Worm (Caenorhabditis elegans) whole organism, L2 larva: ENCODE measurements around the gene T19D12.2.

Experiments
- ZK546.5 ChIP-seq: sonication (generic microtip); optimal IDR thresholded peaks from 2 replicates; lab custom pipeline; 2017; ENCODE audit warnings: missing biosample characterization, missing genetic modification characterization
- aly-2 ChIP-seq: fragments of 150-350 bp; optimal IDR thresholded peaks from 2 replicates; lab custom pipeline; 2014; ENCODE audit warnings: missing biosample characterization, missing genetic modification characterization
- ama-1 ChIP-seq: fragments of 150-350 bp; optimal IDR thresholded peaks from 2 replicates; lab custom pipeline; 2018; ENCODE audit warnings: inconsistent platforms
- ceh-82 ChIP-seq: fragments of 150-350 bp; optimal IDR thresholded peaks from 2 replicates; lab custom pipeline; 2014; ENCODE audit warnings: missing biosample characterization, missing genetic modification characterization
- lin-39 ChIP-seq: fragments of 150-350 bp; optimal IDR thresholded peaks from 2 replicates; lab custom pipeline; 2014; ENCODE audit warnings: missing biosample characterization, missing genetic modification reagents, missing genetic modification characterization
- nhr-11 ChIP-seq: fragments of 150-350 bp; optimal IDR thresholded peaks from 2 replicates; lab custom pipeline; 2014; ENCODE audit warnings: missing biosample characterization, missing genetic modification characterization
- nhr-12 ChIP-seq: fragments of 150-350 bp; optimal IDR thresholded peaks from 2 replicates; lab custom pipeline; 2014; ENCODE audit warnings: missing biosample characterization, missing genetic modification characterization
- nhr-237 ChIP-seq: fragments of 150-350 bp; optimal IDR thresholded peaks from 2 replicates; lab custom pipeline; 2014; ENCODE audit warnings: missing biosample characterization, missing genetic modification characterization
- nhr-25 ChIP-seq: fragments of 150-350 bp; sonication (generic microtip); optimal IDR thresholded peaks from 3 replicates; lab custom pipeline; 2014; ENCODE audit warnings: missing biosample characterization, missing genetic modification characterization
- nhr-77 ChIP-seq: fragments of 150-350 bp; optimal IDR thresholded peaks from 2 replicates; lab custom pipeline; 2014; ENCODE audit warnings: missing biosample characterization, missing genetic modification characterization
- zag-1 ChIP-seq: fragments of 150-350 bp; optimal IDR thresholded peaks from 2 replicates; lab custom pipeline; 2014; ENCODE audit warnings: missing biosample characterization, missing genetic modification characterization
- ztf-4 ChIP-seq: fragments of 150-350 bp; optimal IDR thresholded peaks from 2 replicates; lab custom pipeline; 2014; ENCODE audit warnings: missing biosample characterization, missing genetic modification characterization

ce11 chrII:6713003-6713402 is 51.9 kb downstream of the T19D12.2 start:
- TF ChIP-seq ama-1 (lab: Kevin White, UChicago) (no peak), aly-2 (tag; lab: Kevin White, UChicago) (no peak), ZK546.5 (tag; lab: Kevin White, UChicago) (no peak), nhr-25 (tag; lab: Kevin White, UChicago) (no peak), nhr-12 (no peak), nhr-237 (tag; lab: Kevin White, UChicago) (no peak), zag-1 (no peak), ceh-82 (tag; lab: Kevin White, UChicago) (no peak), nhr-77 (tag; lab: Kevin White, UChicago) (no peak), nhr-11 (no peak), lin-39 (tag; lab: Kevin White, UChicago) (no peak), ztf-4 (tag; lab: Kevin White, UChicago) (no peak)
